Worm (Caenorhabditis elegans) whole organism, mixed stage, embryonic: ENCODE results near the gene B0507.3.

ENCODE experiments used
- flh-1 ChIP-seq: fragments of 200-800 bp; sonication (Bioruptor generic); optimal IDR thresholded peaks from 2 replicates; lab custom pipeline; 2018; ENCODE audit warnings: mild to moderate bottlenecking, missing genetic modification characterization, moderate library complexity, missing compliant biosample characterization
- unc-120 ChIP-seq: sonication (generic microtip); optimal IDR thresholded peaks from 2 replicates; lab custom pipeline; 2017; ENCODE audit warnings: missing genetic modification characterization, missing compliant biosample characterization; ENCODE audit not compliant: poor library complexity, severe bottlenecking

DNA sequence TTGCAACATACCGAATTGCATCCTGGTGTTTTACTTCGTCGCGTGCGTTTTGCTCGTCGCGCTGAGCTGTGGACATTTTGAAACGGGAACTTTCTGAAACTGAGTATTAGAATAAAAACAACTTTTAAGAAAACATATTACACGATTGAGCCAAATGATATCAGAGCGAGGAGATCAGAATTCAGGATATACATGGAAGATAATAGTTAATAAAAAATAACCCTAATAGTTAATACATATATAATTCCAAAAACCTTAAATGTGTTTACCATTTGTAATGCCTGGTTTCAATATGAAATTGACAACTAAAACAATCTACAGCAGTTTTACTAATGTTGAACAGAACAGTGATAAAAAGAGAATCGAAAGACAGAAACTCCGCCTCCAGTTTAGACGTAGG, 5.8 kb upstream of the B0507.3 start, which contains the start of gene B0507.8:
- no peak for TF ChIP-seq flh-1 (GFP tag; lab: Kevin White, UChicago)
- TF ChIP-seq unc-120 = no peak
